Worm (Caenorhabditis elegans) whole organism, mixed stage, embryonic: Measurements from ENCODE around the gene fbxb-16.
"Not testable (repeated sequence)": the region's sequence is repeated elsewhere in the genome, so short reads cannot be mapped to it uniquely, and the experiment has no call there.

Experiments
- M03D4.4 ChIP-seq: sonication (generic microtip); optimal IDR thresholded peaks from 2 replicates; lab custom pipeline; 2017; ENCODE audit warnings: mild to moderate bottlenecking, missing genetic modification characterization, missing compliant biosample characterization
- bed-3 ChIP-seq: fragments of 200-800 bp; sonication (Bioruptor generic); optimal IDR thresholded peaks from 3 replicates; lab custom pipeline; 2018; ENCODE audit warnings: mild to moderate bottlenecking, missing genetic modification characterization, moderate library complexity, missing compliant biosample characterization
- blmp-1 ChIP-seq: fragments of 150-350 bp; optimal IDR thresholded peaks from 2 replicates; lab custom pipeline; 2014; ENCODE audit warnings: missing biosample characterization, missing genetic modification characterization
- ceh-39 ChIP-seq: fragments of 150-350 bp; optimal IDR thresholded peaks from 2 replicates; lab custom pipeline; 2014; ENCODE audit warnings: missing biosample characterization, missing genetic modification characterization
- ceh-43 ChIP-seq: fragments of 200-800 bp; sonication (Bioruptor generic); optimal IDR thresholded peaks from 2 replicates; lab custom pipeline; 2018; ENCODE audit warnings: mild to moderate bottlenecking, missing genetic modification characterization, moderate library complexity, missing compliant biosample characterization
- ceh-83 ChIP-seq: fragments of 200-800 bp; sonication (Bioruptor generic); optimal IDR thresholded peaks from 2 replicates; lab custom pipeline; 2018; ENCODE audit warnings: mild to moderate bottlenecking, missing genetic modification characterization, missing compliant biosample characterization
- ces-1 ChIP-seq: fragments of 150-350 bp; optimal IDR thresholded peaks from 2 replicates; lab custom pipeline; 2014; ENCODE audit warnings: missing biosample characterization, missing genetic modification reagents, missing genetic modification characterization
- cnd-1 ChIP-seq: fragments of 200-800 bp; sonication (Bioruptor generic); optimal IDR thresholded peaks from 2 replicates; lab custom pipeline; 2018; ENCODE audit warnings: mild to moderate bottlenecking, missing genetic modification characterization, missing compliant biosample characterization
- drap-1 ChIP-seq: fragments of 200-800 bp; sonication (Bioruptor generic); optimal IDR thresholded peaks from 3 replicates; lab custom pipeline; 2018; ENCODE audit warnings: mild to moderate bottlenecking, missing genetic modification characterization, missing compliant biosample characterization
- elt-1 ChIP-seq: sonication (generic microtip); optimal IDR thresholded peaks from 2 replicates; lab custom pipeline; 2017; ENCODE audit warnings: missing genetic modification characterization, mild to moderate bottlenecking, missing compliant biosample characterization, antibody characterized with exemption, moderate library complexity, borderline replicate concordance; ENCODE audit not compliant: insufficient read depth
- elt-3 ChIP-seq: fragments of 150-350 bp; optimal IDR thresholded peaks from 2 replicates; lab custom pipeline; 2014; ENCODE audit warnings: missing biosample characterization, missing genetic modification characterization
- flh-1 ChIP-seq: fragments of 200-800 bp; sonication (Bioruptor generic); optimal IDR thresholded peaks from 2 replicates; lab custom pipeline; 2018; ENCODE audit warnings: mild to moderate bottlenecking, missing genetic modification characterization, moderate library complexity, missing compliant biosample characterization
- ham-2 ChIP-seq: fragments of 200-800 bp; sonication (Bioruptor generic); optimal IDR thresholded peaks from 2 replicates; lab custom pipeline; 2018; ENCODE audit warnings: mild to moderate bottlenecking, missing genetic modification characterization, missing compliant biosample characterization
- hlh-1 ChIP-seq: fragments of 150-350 bp; optimal IDR thresholded peaks from 2 replicates; lab custom pipeline; 2014; ENCODE audit warnings: missing biosample characterization, missing genetic modification reagents, missing genetic modification characterization
- lin-13 ChIP-seq: fragments of 150-350 bp; optimal IDR thresholded peaks from 2 replicates; lab custom pipeline; 2014; ENCODE audit warnings: missing biosample characterization, missing genetic modification characterization
- lin-32 ChIP-seq: fragments of 200-800 bp; sonication (Bioruptor generic); optimal IDR thresholded peaks from 2 replicates; lab custom pipeline; 2018; ENCODE audit warnings: mild to moderate bottlenecking, missing genetic modification characterization, missing compliant biosample characterization
- lsy-2 ChIP-seq: fragments of 150-350 bp; optimal IDR thresholded peaks from 2 replicates; lab custom pipeline; 2014; ENCODE audit warnings: missing biosample characterization, missing genetic modification characterization
- mep-1 ChIP-seq: fragments of 150-350 bp; optimal IDR thresholded peaks from 2 replicates; lab custom pipeline; 2017; ENCODE audit warnings: missing biosample characterization, missing genetic modification reagents, missing genetic modification characterization, inconsistent platforms
- mls-2 ChIP-seq: sonication (generic microtip); optimal IDR thresholded peaks from 2 replicates; lab custom pipeline; 2016; ENCODE audit warnings: mild to moderate bottlenecking, missing genetic modification characterization, moderate library complexity, missing compliant biosample characterization
- nhr-12 ChIP-seq: fragments of 150-350 bp; optimal IDR thresholded peaks from 2 replicates; lab custom pipeline; 2014; ENCODE audit warnings: missing biosample characterization, missing genetic modification characterization
- nhr-2 ChIP-seq: fragments of 150-350 bp; optimal IDR thresholded peaks from 2 replicates; lab custom pipeline; 2014; ENCODE audit warnings: missing biosample characterization, missing genetic modification characterization
- nhr-237 ChIP-seq: fragments of 150-350 bp; optimal IDR thresholded peaks from 2 replicates; lab custom pipeline; 2014; ENCODE audit warnings: missing biosample characterization, missing genetic modification characterization
- nhr-28 ChIP-seq: fragments of 150-350 bp; optimal IDR thresholded peaks from 2 replicates; lab custom pipeline; 2014; ENCODE audit warnings: missing biosample characterization, missing genetic modification characterization
- nhr-76 ChIP-seq: sonication (generic microtip); optimal IDR thresholded peaks from 2 replicates; lab custom pipeline; 2017; ENCODE audit warnings: missing biosample characterization, missing genetic modification characterization
- pha-4 ChIP-seq: fragments of 150-350 bp; optimal IDR thresholded peaks from 2 replicates; lab custom pipeline; 2018; ENCODE audit warnings: missing biosample characterization, missing genetic modification reagents, missing genetic modification characterization
- sem-2 ChIP-seq: fragments of 200-800 bp; sonication (Bioruptor generic); optimal IDR thresholded peaks from 2 replicates; lab custom pipeline; 2018; ENCODE audit warnings: mild to moderate bottlenecking, missing genetic modification characterization, missing compliant biosample characterization
- snpc-4 ChIP-seq: fragments of 150-350 bp; optimal IDR thresholded peaks from 2 replicates; lab custom pipeline; 2014; ENCODE audit warnings: missing biosample characterization, missing genetic modification characterization
- sptf-1 ChIP-seq: sonication (generic microtip); optimal IDR thresholded peaks from 2 replicates; lab custom pipeline; 2017; ENCODE audit warnings: mild to moderate bottlenecking, missing genetic modification characterization, moderate library complexity, missing compliant biosample characterization
- unc-120 ChIP-seq: sonication (generic microtip); optimal IDR thresholded peaks from 2 replicates; lab custom pipeline; 2017; ENCODE audit warnings: missing genetic modification characterization, missing compliant biosample characterization; ENCODE audit not compliant: poor library complexity, severe bottlenecking
- unc-39 ChIP-seq: fragments of 150-350 bp; optimal IDR thresholded peaks from 2 replicates; lab custom pipeline; 2014; ENCODE audit warnings: missing biosample characterization, missing genetic modification characterization
- unc-62 ChIP-seq: fragments of 150-350 bp; optimal IDR thresholded peaks from 2 replicates; lab custom pipeline; 2014; ENCODE audit warnings: missing biosample characterization, missing genetic modification reagents, missing genetic modification characterization
- zip-8 ChIP-seq: fragments of 150-350 bp; optimal IDR thresholded peaks from 2 replicates; lab custom pipeline; 2014; ENCODE audit warnings: missing biosample characterization, missing genetic modification characterization
- ztf-11 ChIP-seq: fragments of 150-350 bp; optimal IDR thresholded peaks from 2 replicates; lab custom pipeline; 2014; ENCODE audit warnings: missing biosample characterization, missing genetic modification characterization

Gene fbxb-16

DNA sequence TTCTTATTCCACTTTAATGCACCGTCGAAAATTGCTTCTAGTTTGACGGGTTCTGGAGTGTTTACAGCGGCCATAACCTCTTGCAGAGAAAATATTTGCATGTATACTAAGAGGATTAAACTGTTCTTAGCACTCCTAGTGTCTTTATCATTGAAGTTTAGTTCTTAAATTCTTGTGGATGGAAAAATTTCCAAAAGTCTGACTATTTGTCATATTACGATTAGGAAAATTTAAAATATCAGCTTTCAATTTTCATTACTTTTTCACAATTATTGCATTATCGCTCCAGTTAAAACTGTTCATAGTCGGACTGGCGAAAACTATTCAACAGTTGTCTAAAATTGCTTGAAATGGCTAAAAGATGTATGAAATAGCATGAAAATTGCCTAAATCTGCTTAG, 9.2 kb upstream of the fbxb-16 start, which contains the start of gene ZC204.13:
ZC204.13 (minus strand) TSS at position 101 of the 400 bp plus-strand sequence.
- TF ChIP-seq zip-8 (tag; lab: Kevin White, UChicago); pha-4; lsy-2 (tag; lab: Kevin White, UChicago): not testable (repeated sequence)

DNA sequence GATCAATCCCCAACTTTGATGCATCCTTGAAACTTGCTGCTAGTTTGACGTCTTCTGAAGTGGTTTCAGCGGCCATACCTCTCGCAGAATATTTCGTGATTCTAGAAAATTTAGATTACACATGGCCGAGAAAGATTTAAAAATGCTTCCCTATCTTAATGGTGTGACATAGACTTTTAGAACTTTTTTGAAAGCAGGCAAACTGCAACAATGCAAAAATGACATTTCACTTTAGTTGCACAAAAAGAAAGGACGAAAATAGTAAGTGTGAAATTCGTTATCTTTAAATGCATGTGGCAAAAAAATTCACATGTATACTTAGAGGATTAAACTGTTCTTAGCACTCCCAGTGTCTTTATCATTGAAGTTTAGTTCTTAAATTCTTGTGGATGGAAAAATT, 5.5 kb upstream of the fbxb-16 start, which contains the start of gene ZC204.12:
ZC204.12 (minus strand) TSS at position 101 of the 400 bp plus-strand sequence.
- TF ChIP-seq mls-2 (no peak), lin-13 (no peak)

DNA sequence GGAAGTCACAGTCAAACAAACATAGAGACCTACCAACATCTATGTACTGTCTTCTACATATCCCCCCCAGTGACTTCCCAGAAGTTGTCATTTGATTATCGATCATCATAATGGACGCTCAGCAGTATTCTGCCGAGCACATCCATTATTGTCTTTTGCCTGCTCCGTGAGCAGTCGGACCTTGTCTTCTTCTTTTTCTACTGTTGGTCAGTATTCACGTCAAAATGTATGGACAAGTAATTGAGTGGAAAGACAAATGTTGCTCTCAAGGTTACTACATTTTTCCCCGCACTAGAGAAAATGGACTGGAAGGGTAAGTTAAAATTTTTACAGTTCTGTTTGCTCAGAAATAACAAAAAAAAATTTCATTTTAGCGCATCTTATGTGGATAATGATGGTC, 3.2 kb upstream of the fbxb-16 start, which contains the start of gene btb-12:
btb-12 (plus strand) TSS at position 301 of the 400 bp plus-strand sequence.
- TF ChIP-seq sptf-1 (tag; lab: Kevin White, UChicago) (no peak), ceh-39 (peak; percentile 6), unc-120 (tag; lab: Kevin White, UChicago) (no peak), unc-62 (GFP tag; lab: Kevin White, UChicago) (no peak)

DNA sequence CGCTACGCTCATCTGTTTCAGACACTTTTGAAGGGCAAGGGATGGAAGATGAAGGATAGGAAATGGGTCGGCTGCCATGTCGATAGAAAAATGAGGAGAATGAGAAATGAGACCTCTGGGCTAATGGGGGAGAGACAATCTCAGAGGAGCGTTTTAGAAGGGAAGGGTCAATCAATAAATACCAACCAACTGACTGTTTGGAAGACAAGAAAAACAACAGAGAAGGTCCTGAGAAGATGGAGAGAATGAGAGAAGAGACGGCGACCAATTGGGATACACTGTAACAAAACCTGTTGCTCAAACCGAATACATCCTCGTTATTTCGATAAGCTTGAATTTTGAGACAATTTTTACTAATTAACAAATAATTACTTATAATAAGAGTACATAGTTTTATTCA, 1.7 kb upstream of the fbxb-16 start, which contains the start of gene fbxb-15:
fbxb-15 (minus strand) TSS at position 101 of the 400 bp plus-strand sequence.
- no peak for TF ChIP-seq ceh-83 (GFP tag; lab: Kevin White, UChicago)

DNA sequence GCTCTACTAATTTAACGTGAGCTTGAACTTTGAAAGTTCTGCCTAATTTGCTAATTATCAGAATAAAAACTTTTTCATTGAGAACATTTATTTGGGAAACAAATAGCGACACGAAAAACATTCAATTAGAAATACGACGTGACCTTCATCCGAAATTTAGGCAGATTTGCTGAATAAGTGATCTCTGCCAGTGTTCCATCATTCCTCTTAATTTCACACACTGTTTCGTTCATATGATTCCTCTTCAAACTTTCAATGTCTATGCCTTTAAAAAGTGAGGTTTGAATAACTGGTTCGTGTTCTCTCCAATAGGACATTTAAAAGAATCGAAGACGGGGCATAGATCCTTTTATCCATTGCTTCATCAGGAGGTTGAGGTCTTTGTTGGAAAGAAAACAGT, 1.2 kb downstream of the fbxb-16 start, which contains the start of gene fbxb-20:
fbxb-20 (minus strand) TSS at position 101 of the 400 bp plus-strand sequence.
- TF ChIP-seq mls-2 (no peak), nhr-2 (tag; lab: Kevin White, UChicago) (no peak), hlh-1 (no peak), snpc-4 (tag; lab: Kevin White, UChicago) (no peak), ceh-39 (no peak), unc-62 (GFP tag; lab: Kevin White, UChicago) (no peak), lin-32 (GFP tag; lab: Kevin White, UChicago) (no peak), elt-3 (tag; lab: Kevin White, UChicago) (no peak), lsy-2 (tag; lab: Kevin White, UChicago) (no peak)
- TF ChIP-seq, all 35 proteins: peak for 0

DNA sequence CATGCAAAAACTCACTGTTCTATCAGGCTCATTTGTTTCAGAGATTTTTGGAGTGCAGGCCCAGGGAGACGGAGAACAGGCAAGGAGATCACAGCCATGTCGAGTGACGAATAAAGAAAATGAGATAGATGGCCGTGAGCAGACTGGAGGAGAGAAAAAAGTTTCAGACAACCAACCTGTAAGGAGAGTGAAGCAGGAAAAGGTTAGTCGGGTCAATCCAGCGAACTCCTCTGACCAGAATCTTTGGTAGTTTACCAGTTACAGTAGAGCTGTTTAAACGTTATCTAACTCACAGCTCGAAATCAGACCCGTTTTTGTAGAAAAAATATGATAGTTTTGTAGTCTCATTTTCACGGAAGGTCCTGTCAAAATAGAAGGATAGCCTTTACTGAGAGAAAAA, 2.9 kb downstream of the fbxb-16 start, which contains the start of gene fbxb-21:
fbxb-21 (minus strand) TSS at position 101 of the 400 bp plus-strand sequence.
- TF ChIP-seq snpc-4 (tag; lab: Kevin White, UChicago) (no peak), blmp-1 (no peak), bed-3 (no peak), M03D4.4 (tag; lab: Kevin White, UChicago) (no peak), nhr-2 (tag; lab: Kevin White, UChicago) (no peak), nhr-76 (no peak), sptf-1 (tag; lab: Kevin White, UChicago) (no peak), lin-13 (no peak), mep-1 (no peak), unc-39 (no peak), ztf-11 (no peak), ham-2 (no peak), nhr-28 (tag; lab: Kevin White, UChicago) (no peak), elt-1 (tag; lab: Kevin White, UChicago) (no peak), cnd-1 (tag; lab: Kevin White, UChicago) (no peak), pha-4 (no peak)

DNA sequence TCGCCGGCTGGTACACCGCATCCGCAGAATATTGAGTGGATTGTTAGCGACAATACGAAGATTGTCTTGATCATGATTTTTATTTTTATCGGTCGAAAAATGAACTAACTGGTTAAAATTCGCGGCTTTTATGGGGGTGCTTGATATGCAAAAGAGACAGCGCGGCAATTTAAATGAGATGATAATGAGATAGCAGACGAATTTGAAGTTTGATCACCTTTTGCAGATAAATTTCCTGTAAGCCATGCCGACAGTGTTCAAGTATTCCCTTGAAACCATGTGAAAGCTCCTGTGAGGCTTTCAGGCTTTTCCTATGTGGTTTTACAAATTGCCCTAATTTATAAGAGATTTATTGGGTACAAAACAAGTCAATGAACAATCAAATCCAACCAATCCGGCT, 5.5 kb downstream of the fbxb-16 start, which contains the start of gene ZC204.17:
ZC204.17 (minus strand) TSS at position 101 of the 400 bp plus-strand sequence.
- TF ChIP-seq cnd-1 (tag; lab: Kevin White, UChicago) (no peak), nhr-237 (tag; lab: Kevin White, UChicago) (no peak), ceh-43 (GFP tag; lab: Kevin White, UChicago) (no peak), lsy-2 (tag; lab: Kevin White, UChicago) (no peak), bed-3 (no peak), ces-1 (GFP tag; lab: Kevin White, UChicago) (no peak), elt-1 (tag; lab: Kevin White, UChicago) (no peak), nhr-12 (tag; lab: Kevin White, UChicago) (no peak), mls-2 (no peak), sem-2 (GFP tag; lab: Kevin White, UChicago) (no peak), flh-1 (GFP tag; lab: Kevin White, UChicago) (no peak), nhr-76 (no peak), blmp-1 (no peak), ceh-83 (GFP tag; lab: Kevin White, UChicago) (no peak), drap-1 (GFP tag; lab: Kevin White, UChicago) (no peak), zip-8 (tag; lab: Kevin White, UChicago) (no peak), lin-32 (GFP tag; lab: Kevin White, UChicago) (no peak)
